Worm (Caenorhabditis elegans): ENCODE results near the gene str-7.

- TF ChIP-seq lin-32 (GFP tag; optimal IDR thresholded peaks at IDR 0.05) (no peak), unc-120 (tag; optimal IDR thresholded peaks at IDR 0.05; ENCODE audit: poor library complexity, severe bottlenecking) (no peak), unc-39 (tag; optimal IDR thresholded peaks at IDR 0.05) (no peak), ces-1 (GFP tag; optimal IDR thresholded peaks at IDR 0.05) (no peak), pha-4 (tag; optimal IDR thresholded peaks at IDR 0.05) (no peak), nhr-237 (tag; optimal IDR thresholded peaks at IDR 0.05) (no peak), unc-62 (GFP tag; optimal IDR thresholded peaks at IDR 0.05) (no peak), lsy-2 (tag; optimal IDR thresholded peaks at IDR 0.05) (no peak), ham-2 (GFP tag; optimal IDR thresholded peaks at IDR 0.05) (no peak), flh-1 (GFP tag; optimal IDR thresholded peaks at IDR 0.05) (no peak), sem-2 (GFP tag; optimal IDR thresholded peaks at IDR 0.05) (no peak), ceh-39 (tag; optimal IDR thresholded peaks at IDR 0.05) (no peak), blmp-1 (tag; optimal IDR thresholded peaks at IDR 0.05) (no peak)
Observed at ce11 chrV:16068938-16069337, 30.4 kb downstream of the str-7 start, which contains the start of gene cyp-35D1.
